Worm (Caenorhabditis elegans) whole organism, L3 larva: Measurements from ENCODE around the gene mtm-9.

Experiments
- R02D3.7 ChIP-seq: fragments of 150-350 bp; optimal IDR thresholded peaks from 2 replicates; lab custom pipeline; 2014; ENCODE audit warnings: missing biosample characterization, missing genetic modification characterization
- ZK546.5 ChIP-seq: sonication (generic microtip); optimal IDR thresholded peaks from 2 replicates; lab custom pipeline; 2017; ENCODE audit warnings: missing biosample characterization, missing genetic modification characterization
- aly-2 ChIP-seq: fragments of 150-350 bp; optimal IDR thresholded peaks from 2 replicates; lab custom pipeline; 2014; ENCODE audit warnings: missing biosample characterization, missing genetic modification characterization
- ama-1 ChIP-seq: fragments of 150-350 bp; optimal IDR thresholded peaks from 2 replicates; lab custom pipeline; 2018
- ceh-16 ChIP-seq: sonication (generic microtip); optimal IDR thresholded peaks from 2 replicates; lab custom pipeline; 2017; ENCODE audit warnings: missing biosample characterization, missing genetic modification characterization
- ceh-28 ChIP-seq: fragments of 150-350 bp; optimal IDR thresholded peaks from 2 replicates; lab custom pipeline; 2014; ENCODE audit warnings: missing biosample characterization, missing genetic modification reagents, missing genetic modification characterization
- ceh-82 ChIP-seq: fragments of 150-350 bp; optimal IDR thresholded peaks from 2 replicates; lab custom pipeline; 2014; ENCODE audit warnings: missing biosample characterization, missing genetic modification characterization
- daf-12 ChIP-seq: fragments of 150-350 bp; optimal IDR thresholded peaks from 2 replicates; lab custom pipeline; 2014; ENCODE audit warnings: missing biosample characterization, missing genetic modification reagents, missing genetic modification characterization
- egl-27 ChIP-seq: sonication (generic microtip); optimal IDR thresholded peaks from 4 replicates; lab custom pipeline; 2017; ENCODE audit warnings: missing biosample characterization, missing genetic modification reagents, missing genetic modification characterization
- egl-5 ChIP-seq: fragments of 150-350 bp; optimal IDR thresholded peaks from 2 replicates; lab custom pipeline; 2017; ENCODE audit warnings: missing biosample characterization, missing genetic modification reagents, missing genetic modification characterization, inconsistent platforms
- elt-2 ChIP-seq: sonication (generic microtip); optimal IDR thresholded peaks from 2 replicates; lab custom pipeline; 2016; ENCODE audit warnings: missing genetic modification reagents, mild to moderate bottlenecking, missing genetic modification characterization, missing compliant biosample characterization
- elt-3 ChIP-seq, 3 experiments: fragments of 150-350 bp in 1 of 3; sonication (generic microtip) in 2 of 3; optimal IDR thresholded peaks; 2 replicates in 2 of 3; 4 replicates in 1 of 3; lab custom pipeline; 2014 to 2017; ENCODE audit warnings: missing biosample characterization in 3 of 3, missing genetic modification characterization in 3 of 3
- fkh-10 ChIP-seq: sonication (generic microtip); optimal IDR thresholded peaks from 2 replicates; lab custom pipeline; 2017; ENCODE audit warnings: missing biosample characterization, missing genetic modification reagents, missing genetic modification characterization
- fos-1 ChIP-seq: fragments of 150-350 bp; optimal IDR thresholded peaks from 2 replicates; lab custom pipeline; 2014; ENCODE audit warnings: missing biosample characterization, missing genetic modification characterization
- hmg-11 ChIP-seq: sonication (generic microtip); optimal IDR thresholded peaks from 2 replicates; lab custom pipeline; 2016; ENCODE audit warnings: missing genetic modification characterization, missing compliant biosample characterization
- jun-1 ChIP-seq: fragments of 150-350 bp; optimal IDR thresholded peaks from 2 replicates; lab custom pipeline; 2014; ENCODE audit warnings: missing biosample characterization, missing genetic modification reagents, missing genetic modification characterization
- lin-15B ChIP-seq: fragments of 150-350 bp; optimal IDR thresholded peaks from 2 replicates; lab custom pipeline; 2014; ENCODE audit warnings: missing biosample characterization, missing genetic modification characterization
- lin-39 ChIP-seq: fragments of 150-350 bp; optimal IDR thresholded peaks from 2 replicates; lab custom pipeline; 2018; ENCODE audit warnings: missing biosample characterization, missing genetic modification reagents, missing genetic modification characterization
- lsy-12 ChIP-seq: sonication (generic microtip); optimal IDR thresholded peaks from 2 replicates; lab custom pipeline; 2016; ENCODE audit warnings: mild to moderate bottlenecking, missing genetic modification characterization, missing compliant biosample characterization
- mml-1 ChIP-seq: fragments of 150-350 bp; sonication (generic microtip); optimal IDR thresholded peaks from 3 replicates; lab custom pipeline; 2014; ENCODE audit warnings: missing biosample characterization, missing genetic modification characterization
- nfya-1 ChIP-seq: sonication (generic microtip); optimal IDR thresholded peaks from 2 replicates; lab custom pipeline; 2017; ENCODE audit warnings: missing genetic modification characterization, mild to moderate bottlenecking, missing compliant biosample characterization, antibody characterized with exemption, moderate library complexity; ENCODE audit not compliant: insufficient read depth
- nhr-11 ChIP-seq: fragments of 150-350 bp; optimal IDR thresholded peaks from 2 replicates; lab custom pipeline; 2014; ENCODE audit warnings: missing biosample characterization, missing genetic modification characterization
- nhr-12 ChIP-seq: fragments of 150-350 bp; optimal IDR thresholded peaks from 2 replicates; lab custom pipeline; 2014; ENCODE audit warnings: missing biosample characterization, missing genetic modification characterization
- nhr-23 ChIP-seq: fragments of 150-350 bp; optimal IDR thresholded peaks from 2 replicates; lab custom pipeline; 2014; ENCODE audit warnings: missing biosample characterization, missing genetic modification reagents, missing genetic modification characterization
- nhr-237 ChIP-seq: fragments of 150-350 bp; optimal IDR thresholded peaks from 2 replicates; lab custom pipeline; 2014; ENCODE audit warnings: missing biosample characterization, missing genetic modification characterization
- nhr-25 ChIP-seq: sonication (generic microtip); optimal IDR thresholded peaks from 2 replicates; lab custom pipeline; 2017; ENCODE audit warnings: missing biosample characterization, missing genetic modification characterization
- nhr-28 ChIP-seq: fragments of 150-350 bp; optimal IDR thresholded peaks from 2 replicates; lab custom pipeline; 2014; ENCODE audit warnings: missing biosample characterization, missing genetic modification characterization
- nhr-43 ChIP-seq: sonication (generic microtip); optimal IDR thresholded peaks from 2 replicates; lab custom pipeline; 2016; ENCODE audit warnings: mild to moderate bottlenecking, missing genetic modification characterization, missing compliant biosample characterization; ENCODE audit not compliant: poor library complexity, severe bottlenecking
- nhr-67 ChIP-seq: fragments of 150-350 bp; optimal IDR thresholded peaks from 2 replicates; lab custom pipeline; 2014; ENCODE audit warnings: missing biosample characterization, missing genetic modification characterization
- nhr-76 ChIP-seq: fragments of 150-350 bp; sonication (generic microtip); optimal IDR thresholded peaks from 5 replicates; lab custom pipeline; 2014; ENCODE audit warnings: missing biosample characterization, missing genetic modification characterization
- nhr-77 ChIP-seq: fragments of 150-350 bp; optimal IDR thresholded peaks from 2 replicates; lab custom pipeline; 2014; ENCODE audit warnings: missing biosample characterization, missing genetic modification characterization
- pha-4 ChIP-seq: fragments of 150-350 bp; optimal IDR thresholded peaks from 2 replicates; lab custom pipeline; 2014; ENCODE audit warnings: missing biosample characterization, missing genetic modification reagents, missing genetic modification characterization
- pqm-1 ChIP-seq: fragments of 150-350 bp; optimal IDR thresholded peaks from 2 replicates; lab custom pipeline; 2017; ENCODE audit warnings: missing biosample characterization, missing genetic modification characterization, inconsistent platforms
- sea-2 ChIP-seq: fragments of 150-350 bp; sonication (generic microtip); optimal IDR thresholded peaks from 4 replicates; lab custom pipeline; 2014; ENCODE audit warnings: missing biosample characterization, missing genetic modification reagents, missing genetic modification characterization
- skn-1 ChIP-seq: fragments of 150-350 bp; optimal IDR thresholded peaks from 2 replicates; lab custom pipeline; 2014; ENCODE audit warnings: missing biosample characterization, missing genetic modification characterization
- snpc-4 ChIP-seq: fragments of 150-350 bp; optimal IDR thresholded peaks from 2 replicates; lab custom pipeline; 2014; ENCODE audit warnings: missing biosample characterization, missing genetic modification characterization
- tbx-2 ChIP-seq: sonication (generic microtip); optimal IDR thresholded peaks from 2 replicates; lab custom pipeline; 2016; ENCODE audit warnings: mild to moderate bottlenecking, missing genetic modification characterization, missing compliant biosample characterization
- unc-62 ChIP-seq: fragments of 150-350 bp; sonication (generic microtip); optimal IDR thresholded peaks from 4 replicates; lab custom pipeline; 2014; ENCODE audit warnings: missing biosample characterization, missing genetic modification reagents, missing genetic modification characterization
- ztf-11 ChIP-seq: fragments of 150-350 bp; optimal IDR thresholded peaks from 2 replicates; lab custom pipeline; 2014; ENCODE audit warnings: missing biosample characterization, missing genetic modification characterization
- ztf-4 ChIP-seq: fragments of 150-350 bp; optimal IDR thresholded peaks from 2 replicates; lab custom pipeline; 2014; ENCODE audit warnings: missing biosample characterization, missing genetic modification characterization

Gene mtm-9

DNA sequence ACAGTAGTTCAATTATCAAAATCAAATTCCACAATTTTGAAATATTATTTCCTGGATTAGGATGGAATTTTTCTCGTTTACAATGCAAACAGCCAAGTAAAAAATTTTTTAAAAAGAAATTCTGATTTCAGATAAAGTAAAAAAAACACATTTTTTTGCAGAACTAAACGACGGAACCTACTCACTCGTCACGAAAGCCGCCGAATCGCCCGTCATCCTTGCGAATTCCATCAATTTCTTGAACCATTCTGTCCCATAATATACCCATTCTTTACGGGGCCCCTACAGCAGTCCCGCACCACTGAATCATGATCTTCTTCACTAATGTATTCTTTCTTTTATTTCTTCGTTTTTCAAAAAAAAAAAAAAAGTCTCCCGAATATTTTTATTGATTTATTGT, 31.2 kb upstream of the mtm-9 start:
- TF ChIP-seq nhr-25 (tag; lab: Kevin White, UChicago), result no peak
- no peak for TF ChIP-seq unc-62 (GFP tag; lab: Kevin White, UChicago)
- no peak for TF ChIP-seq nfya-1 (tag; lab: Kevin White, UChicago)
- TF ChIP-seq elt-3 (tag; optimal IDR thresholded peaks at IDR 0.05; lab: Kevin White, UChicago), result no peak

DNA sequence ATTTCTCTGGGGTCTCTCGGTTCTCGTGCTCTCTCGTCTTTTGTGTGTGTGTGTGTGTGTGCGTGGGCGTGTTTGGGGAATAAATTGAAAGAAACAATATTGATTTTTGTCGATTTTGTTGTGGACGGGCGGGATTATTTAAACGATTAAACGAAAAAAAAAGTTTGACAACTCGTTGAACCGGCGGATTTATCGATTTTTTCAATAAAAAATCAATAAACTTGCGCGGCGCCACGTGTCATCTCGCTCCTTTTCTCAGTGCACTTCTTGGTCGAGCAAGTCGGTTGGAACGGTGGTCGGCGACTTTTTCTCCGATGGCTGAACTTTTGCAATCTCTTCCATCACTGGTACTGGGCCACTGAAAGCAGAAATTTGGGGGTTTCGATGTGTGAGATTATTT, 30.4 kb upstream of the mtm-9 start:
- TF ChIP-seq nhr-28 (tag; lab: Kevin White, UChicago) (no peak), unc-62 (GFP tag; lab: Kevin White, UChicago) (no peak), nhr-77 (tag; lab: Kevin White, UChicago) (no peak), nhr-11 (tag; lab: Kevin White, UChicago) (no peak), R02D3.7 (tag; lab: Kevin White, UChicago) (no peak), pqm-1 (tag; lab: Kevin White, UChicago) (no peak), ceh-28 (tag; lab: Kevin White, UChicago) (peak; percentile 52)
- TF ChIP-seq, all 47 proteins: peak for 1

DNA sequence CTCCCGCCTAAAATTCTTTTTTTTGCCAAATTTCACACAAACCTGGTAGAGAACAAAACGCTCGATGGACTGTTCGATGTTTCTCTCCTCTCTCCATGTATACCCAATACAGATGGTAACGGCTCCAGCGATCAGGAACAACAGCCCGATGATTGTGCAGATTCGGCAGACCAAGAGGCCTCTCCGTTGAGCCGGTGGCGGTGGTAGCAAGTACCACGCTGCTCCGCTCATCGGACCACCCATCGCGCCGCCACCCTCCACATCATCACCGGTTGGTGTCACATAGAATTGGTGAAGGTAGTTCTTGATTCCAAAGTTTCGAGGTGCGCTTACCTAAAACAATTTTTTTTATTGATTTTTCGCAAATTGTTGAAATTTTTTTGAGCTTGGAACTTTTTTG, 28.6 kb upstream of the mtm-9 start:
- no peak for TF ChIP-seq nhr-28 (tag; lab: Kevin White, UChicago)
- no peak for TF ChIP-seq fkh-10
- TF ChIP-seq ztf-11, result no peak
- TF ChIP-seq elt-3 (tag; optimal IDR thresholded peaks at IDR 0.05; lab: Kevin White, UChicago), result no peak
- no peak for TF ChIP-seq nhr-237 (tag; lab: Kevin White, UChicago)
- TF ChIP-seq skn-1, result no peak
- no peak for TF ChIP-seq lin-39 (tag; lab: Kevin White, UChicago)
- no peak for TF ChIP-seq ZK546.5
- no peak for TF ChIP-seq ceh-82 (tag; lab: Kevin White, UChicago)
- no peak for TF ChIP-seq ceh-16 (tag; lab: Kevin White, UChicago)

DNA sequence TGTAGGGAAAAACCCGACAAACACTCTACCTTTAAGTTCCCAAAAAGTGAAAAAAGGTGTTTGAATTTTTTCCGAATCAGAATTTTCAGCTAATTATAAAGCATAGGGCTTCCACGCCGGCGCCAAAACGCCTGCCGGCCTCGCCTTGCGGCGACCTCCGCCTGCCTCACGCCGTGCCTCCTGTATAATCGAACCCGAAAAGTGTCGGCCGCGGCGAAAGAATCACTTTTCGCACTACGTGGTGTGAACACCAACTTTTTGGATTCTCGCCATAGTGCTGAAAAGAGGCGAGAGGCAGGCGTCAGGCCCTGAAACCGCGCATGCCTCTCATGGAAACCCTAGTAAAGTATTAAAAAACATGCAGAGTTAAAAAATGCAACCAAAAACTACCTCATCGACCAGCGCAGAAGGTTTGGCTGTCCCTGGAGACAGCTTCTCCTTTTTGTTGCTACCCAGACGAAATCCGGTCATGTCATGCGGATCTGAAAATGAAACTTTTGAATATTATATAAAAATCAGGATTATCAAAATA, 27.8 kb upstream of the mtm-9 start, which contains the start of gene nrsn-1:
TSS of gene nrsn-1 (minus strand) at position 482 of the 532 bp plus-strand sequence.
- TF ChIP-seq nhr-23 (no peak), ceh-82 (tag; lab: Kevin White, UChicago) (no peak), mml-1 (tag; lab: Kevin White, UChicago) (no peak), nhr-237 (tag; lab: Kevin White, UChicago) (no peak), sea-2 (no peak), ceh-16 (tag; lab: Kevin White, UChicago) (no peak), pqm-1 (tag; lab: Kevin White, UChicago) (no peak), elt-3 (tag; optimal IDR thresholded peaks at IDR 0.05; lab: Kevin White, UChicago) (no peak), snpc-4 (tag; lab: Kevin White, UChicago) (no peak), tbx-2 (tag; lab: Kevin White, UChicago) (no peak), hmg-11 (tag; lab: Kevin White, UChicago) (no peak), nhr-25 (tag; lab: Kevin White, UChicago) (no peak), lin-15B (tag; lab: Kevin White, UChicago) (no peak), fkh-10 (no peak), nhr-12 (tag; lab: Kevin White, UChicago) (no peak), nfya-1 (tag; lab: Kevin White, UChicago) (no peak)

DNA sequence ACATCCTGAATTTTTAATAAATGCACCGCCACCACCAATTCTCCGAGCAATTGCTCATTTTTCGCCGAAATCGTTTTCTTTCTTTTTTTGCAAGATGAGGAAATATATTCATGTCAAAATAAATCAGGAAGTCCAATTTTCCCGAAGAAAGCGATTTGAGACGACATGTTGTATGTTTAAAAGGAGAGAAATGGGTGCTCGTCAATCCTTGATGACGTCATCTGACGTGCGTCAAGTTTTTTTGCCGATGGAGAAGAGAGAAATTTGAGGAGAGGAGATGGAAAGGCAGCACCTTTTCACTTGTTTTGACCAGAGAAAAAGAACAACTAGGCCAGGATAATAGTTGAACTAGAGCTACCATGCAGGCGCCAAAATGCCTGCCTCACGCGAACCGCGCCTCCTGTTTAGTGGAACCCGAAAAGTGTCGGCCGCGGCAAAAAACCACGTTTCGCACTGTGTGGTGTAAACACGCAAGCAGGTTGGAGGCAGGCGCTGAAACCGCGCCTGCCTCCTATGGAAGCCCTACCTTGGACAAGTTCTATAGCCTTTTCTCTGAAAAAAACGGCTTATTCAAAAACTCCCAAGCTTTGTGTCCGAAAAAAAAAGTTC, 27.0 kb upstream of the mtm-9 start:
- TF ChIP-seq nhr-76 (tag; lab: Kevin White, UChicago), result no peak
- no peak for TF ChIP-seq pqm-1 (tag; lab: Kevin White, UChicago)
- no peak for TF ChIP-seq nhr-11 (tag; lab: Kevin White, UChicago)
- TF ChIP-seq nhr-77 (tag; lab: Kevin White, UChicago), result no peak
- no peak for TF ChIP-seq tbx-2 (tag; lab: Kevin White, UChicago)
- TF ChIP-seq nhr-43 (tag; lab: Kevin White, UChicago), result no peak
- TF ChIP-seq ztf-4 (tag; lab: Kevin White, UChicago), result no peak
- no peak for TF ChIP-seq sea-2
- no peak for TF ChIP-seq elt-3 (tag; optimal IDR thresholded peaks at IDR 0.05; lab: Kevin White, UChicago)
- no peak for TF ChIP-seq egl-27 (tag; lab: Kevin White, UChicago)
- TF ChIP-seq nhr-67 (tag; lab: Kevin White, UChicago), result no peak
- TF ChIP-seq daf-12 (tag; lab: Kevin White, UChicago), result no peak
- peak; percentile 59 for TF ChIP-seq lin-39 (tag; lab: Kevin White, UChicago)
- no peak for TF ChIP-seq fos-1 (tag; lab: Kevin White, UChicago)
- TF ChIP-seq pha-4 (tag; lab: Kevin White, UChicago), result no peak
- TF ChIP-seq hmg-11 (tag; lab: Kevin White, UChicago), result no peak
- TF ChIP-seq aly-2 (tag; lab: Kevin White, UChicago), result no peak
- TF ChIP-seq ZK546.5, result no peak
- peak; percentile 88 for TF ChIP-seq fkh-10
- TF ChIP-seq nhr-23, result no peak
- TF ChIP-seq ztf-11, result no peak
- TF ChIP-seq ama-1 (lab: Kevin White, UChicago), result peak; percentile 25
- peak; percentile 91 for TF ChIP-seq unc-62 (GFP tag; lab: Kevin White, UChicago)
- no peak for TF ChIP-seq egl-5 (tag; lab: Kevin White, UChicago)
- no peak for TF ChIP-seq elt-2 (tag; lab: Kevin White, UChicago)
- TF ChIP-seq lsy-12 (tag; lab: Kevin White, UChicago), result no peak
- no peak for TF ChIP-seq ceh-28 (tag; lab: Kevin White, UChicago)
- no peak for TF ChIP-seq ceh-16 (tag; lab: Kevin White, UChicago)
- TF ChIP-seq nhr-25 (tag; lab: Kevin White, UChicago), result no peak
- no peak for TF ChIP-seq snpc-4 (tag; lab: Kevin White, UChicago)
- no peak for TF ChIP-seq nhr-28 (tag; lab: Kevin White, UChicago)
- TF ChIP-seq jun-1 (tag; lab: Kevin White, UChicago), result no peak
